Worm (Caenorhabditis elegans) whole organism, L4 larva: ENCODE results near the gene cal-7.

Experiments used
- mxl-2 ChIP-seq: fragments of 200-800 bp; sonication (Bioruptor generic); conservative IDR thresholded peaks from 2 replicates; pipeline ENCODE4 v1.3.6; 2022; ENCODE audit warnings: missing genetic modification reagents, missing genetic modification characterization, missing compliant biosample characterization
- nhr-77 ChIP-seq: fragments of 150-350 bp; optimal IDR thresholded peaks from 2 replicates; lab custom pipeline; 2014; ENCODE audit warnings: missing biosample characterization, missing genetic modification characterization
- unc-62 ChIP-seq, 3 experiments: fragments of 150-350 bp in 1 of 3; sonication (generic microtip); optimal IDR thresholded peaks in 2 of 3; peaks in 1 of 3; 1 replicate in 1 of 3; 2 replicates in 2 of 3; lab custom pipeline; 2014 to 2017; ENCODE audit warnings: missing biosample characterization in 3 of 3, missing genetic modification characterization in 3 of 3, missing genetic modification reagents in 3 of 3, missing genotype in 1 of 3

ce11 chrV:9740858-9741257, 7.0 kb downstream of the cal-7 start, which contains the start of gene sta-2:
- TF ChIP-seq unc-62 (GFP tag; optimal IDR thresholded peaks at IDR 0.05 in 1 of 2; lab: Kevin White, UChicago) (peak in 1 of 2 experiments; percentile 64), unc-62 (tag; optimal IDR thresholded peaks at IDR 0.05; lab: Kevin White, UChicago) (no peak), nhr-77 (tag; lab: Kevin White, UChicago) (no peak), mxl-2 (GFP tag; lab: Robert Waterston, UW) (no peak)
